Worm (Caenorhabditis elegans) whole organism, L3 larva: Measurements from ENCODE around the gene W04E12.2.

Experiments used
- ceh-16 ChIP-seq: sonication (generic microtip); optimal IDR thresholded peaks from 2 replicates; lab custom pipeline; 2017; ENCODE audit warnings: missing biosample characterization, missing genetic modification characterization
- ceh-28 ChIP-seq: fragments of 150-350 bp; optimal IDR thresholded peaks from 2 replicates; lab custom pipeline; 2014; ENCODE audit warnings: missing biosample characterization, missing genetic modification reagents, missing genetic modification characterization
- eor-1 ChIP-seq, 2 experiments: fragments of 150-350 bp; optimal IDR thresholded peaks; 2 replicates each; lab custom pipeline; 2014 to 2018; ENCODE audit warnings: missing biosample characterization in 2 of 2, missing genetic modification characterization in 2 of 2

Gene W04E12.2

ce11 chrV:19691954-19692353, 49.0 kb downstream of the W04E12.2 start:
- TF ChIP-seq ceh-28 (tag; lab: Kevin White, UChicago), result peak; percentile 81
- TF ChIP-seq ceh-16 (tag; lab: Kevin White, UChicago), result no peak

DNA sequence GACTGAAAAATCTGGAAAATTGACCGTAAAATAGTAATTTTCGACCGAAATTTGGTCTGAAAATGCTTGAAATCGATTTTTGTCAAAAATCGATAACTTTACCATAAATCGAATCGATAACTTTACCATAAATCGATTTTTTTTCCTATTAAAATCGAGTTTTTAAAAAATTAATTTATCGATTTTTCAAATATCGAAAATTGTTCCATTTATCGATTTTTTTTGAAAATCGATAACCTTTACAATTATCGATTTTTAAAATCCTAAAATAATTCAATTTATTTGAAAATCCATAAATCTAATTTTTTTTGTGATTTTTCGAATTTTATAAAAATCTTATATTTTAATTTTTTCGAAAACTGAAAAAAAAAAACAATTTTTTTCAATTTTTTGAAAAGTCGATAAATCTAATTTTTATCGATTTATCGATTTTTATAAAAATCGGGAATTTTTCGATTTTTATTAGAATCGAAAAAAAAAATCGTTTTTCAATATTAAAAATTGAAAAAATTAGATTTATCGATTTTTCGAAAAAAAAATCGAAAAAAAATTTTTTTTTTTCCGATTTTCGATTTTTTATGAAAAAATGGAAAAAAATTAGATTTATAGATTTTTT, 49.6 kb downstream of the W04E12.2 start:
- no peak for TF ChIP-seq eor-1 (tag; optimal IDR thresholded peaks at IDR 0.05; lab: Kevin White, UChicago)
- TF ChIP-seq ceh-28 (tag; lab: Kevin White, UChicago), result peak; percentile 95
- TF ChIP-seq, all 47 proteins: peak for 1
